Fruit fly (Drosophila melanogaster) whole organism, embryonic: ENCODE data around the gene Pld3.
A peak's percentile ranks its signal among the peaks of the same experiment; 100 is the strongest.

Experiments used
- Abd-B ChIP-seq: fragments of 200-800 bp; sonication (Bioruptor generic); optimal IDR thresholded peaks from 2 replicates; lab custom pipeline; 2018; ENCODE audit warnings: missing biosample characterization, mild to moderate bottlenecking, missing genetic modification characterization, moderate library complexity
- Atf-2 ChIP-seq: fragments of 200-800 bp; sonication (Bioruptor generic); optimal IDR thresholded peaks from 2 replicates; lab custom pipeline; 2016; ENCODE audit warnings: missing biosample characterization, missing genetic modification characterization
- B-H2 ChIP-seq: fragments of 200-800 bp; sonication (Bioruptor generic); optimal IDR thresholded peaks from 2 replicates; lab custom pipeline; 2018; ENCODE audit warnings: missing biosample characterization, mild to moderate bottlenecking, missing genetic modification characterization
- Bteb2 ChIP-seq: fragments of 200-800 bp; sonication (Bioruptor generic); optimal IDR thresholded peaks from 2 replicates; lab custom pipeline; 2016; ENCODE audit warnings: missing biosample characterization, missing genetic modification characterization
- CG10543 ChIP-seq: fragments of 200-800 bp; sonication (Bioruptor generic); optimal IDR thresholded peaks from 3 replicates; lab custom pipeline; 2017; ENCODE audit warnings: missing biosample characterization, mild to moderate bottlenecking, missing genetic modification characterization, moderate library complexity
- CG10565 ChIP-seq: fragments of 200-800 bp; sonication (Bioruptor generic); optimal IDR thresholded peaks from 3 replicates; lab custom pipeline; 2016; ENCODE audit warnings: missing biosample characterization, mild to moderate bottlenecking, missing genetic modification characterization
- CG11085 ChIP-seq: fragments of 200-800 bp; sonication (Bioruptor generic); IDR thresholded peaks from 2 replicates; pipeline ENCODE4 v1.3.6; 2022; ENCODE audit warnings: missing biosample characterization, missing genetic modification characterization
- CG11560 ChIP-seq: fragments of 200-800 bp; sonication (Bioruptor generic); IDR thresholded peaks from 3 replicates; pipeline ENCODE4 v1.3.6; 2022; ENCODE audit warnings: missing biosample characterization, missing genetic modification characterization
- CG15479 ChIP-seq: fragments of 200-800 bp; sonication (Bioruptor generic); optimal IDR thresholded peaks from 3 replicates; lab custom pipeline; 2019; ENCODE audit warnings: missing biosample characterization, mild to moderate bottlenecking, missing genetic modification characterization, moderate library complexity
- CG15514 ChIP-seq: fragments of 200-800 bp; sonication (Bioruptor generic); optimal IDR thresholded peaks from 3 replicates; lab custom pipeline; 2017; ENCODE audit warnings: missing biosample characterization, missing genetic modification characterization, mild to moderate bottlenecking, moderate library complexity, missing genetic modification reagents
- CG1602 ChIP-seq: fragments of 200-800 bp; sonication (Bioruptor generic); optimal IDR thresholded peaks from 3 replicates; lab custom pipeline; 2016; ENCODE audit warnings: missing biosample characterization, missing genetic modification characterization
- CG17385 ChIP-seq: fragments of 200-800 bp; sonication (Bioruptor generic); optimal IDR thresholded peaks from 3 replicates; lab custom pipeline; 2018; ENCODE audit warnings: missing biosample characterization, mild to moderate bottlenecking, missing genetic modification characterization
- CG17912 ChIP-seq: fragments of 200-800 bp; sonication (Bioruptor generic); optimal IDR thresholded peaks from 2 replicates; lab custom pipeline; 2018; ENCODE audit warnings: missing biosample characterization, mild to moderate bottlenecking, missing genetic modification characterization
- CG18262 ChIP-seq: fragments of 200-800 bp; optimal IDR thresholded peaks from 3 replicates; lab custom pipeline; 2019; ENCODE audit warnings: missing biosample characterization, mild to moderate bottlenecking, missing genetic modification characterization, moderate library complexity
- CG2712 ChIP-seq: fragments of 200-800 bp; optimal IDR thresholded peaks from 3 replicates; lab custom pipeline; 2019; ENCODE audit warnings: missing biosample characterization, mild to moderate bottlenecking, missing genetic modification characterization, moderate library complexity
- CG31441 ChIP-seq: fragments of 200-800 bp; sonication (Bioruptor generic); IDR thresholded peaks from 2 replicates; pipeline ENCODE4 v1.3.6; 2022; ENCODE audit warnings: missing biosample characterization, missing genetic modification characterization
- CG4282 ChIP-seq: fragments of 200-800 bp; sonication (Bioruptor generic); optimal IDR thresholded peaks from 2 replicates; lab custom pipeline; 2016; ENCODE audit warnings: missing biosample characterization, missing genetic modification characterization
- CG43689 ChIP-seq: fragments of 200-800 bp; sonication (Bioruptor generic); IDR thresholded peaks from 2 replicates; pipeline ENCODE4 v1.3.6; 2022; ENCODE audit warnings: missing biosample characterization, missing genetic modification characterization
- CG5953 ChIP-seq: fragments of 200-800 bp; sonication (Bioruptor generic); IDR thresholded peaks from 2 replicates; pipeline ENCODE4 v1.3.6; 2022; ENCODE audit warnings: missing biosample characterization, missing genetic modification characterization
- CG6791 ChIP-seq: fragments of 200-800 bp; sonication (Bioruptor generic); IDR thresholded peaks from 3 replicates; pipeline ENCODE4 v1.3.6; 2022; ENCODE audit warnings: missing biosample characterization, missing genetic modification characterization; ENCODE audit not compliant: partially characterized antibody
- CG7987 ChIP-seq: fragments of 200-800 bp; sonication (Bioruptor generic); optimal IDR thresholded peaks from 2 replicates; lab custom pipeline; 2018; ENCODE audit warnings: missing biosample characterization, mild to moderate bottlenecking, missing genetic modification characterization, moderate library complexity
- CG8281 ChIP-seq: fragments of 200-800 bp; sonication (Bioruptor generic); optimal IDR thresholded peaks from 2 replicates; lab custom pipeline; 2018; ENCODE audit warnings: missing biosample characterization, mild to moderate bottlenecking, missing genetic modification characterization, moderate library complexity
- ERR ChIP-seq: fragments of 200-800 bp; sonication (Bioruptor generic); optimal IDR thresholded peaks from 2 replicates; lab custom pipeline; 2016; ENCODE audit warnings: missing biosample characterization, missing genetic modification characterization
- Elba2 ChIP-seq: fragments of 200-800 bp; sonication (Bioruptor generic); optimal IDR thresholded peaks from 3 replicates; lab custom pipeline; 2016; ENCODE audit warnings: missing biosample characterization, missing genetic modification characterization
- Gsc ChIP-seq: fragments of 200-800 bp; sonication (Bioruptor generic); IDR thresholded peaks from 2 replicates; pipeline ENCODE4 v1.3.6; 2022; ENCODE audit warnings: missing biosample characterization, missing genetic modification characterization
- Kr ChIP-seq: fragments of 200-800 bp; sonication (Bioruptor generic); optimal IDR thresholded peaks from 2 replicates; lab custom pipeline; 2017; ENCODE audit warnings: missing biosample characterization, mild to moderate bottlenecking, missing genetic modification characterization
- NFAT ChIP-seq: fragments of 200-800 bp; sonication (Bioruptor generic); IDR thresholded peaks from 2 replicates; pipeline ENCODE4 v1.3.6; 2022; ENCODE audit warnings: missing biosample characterization, missing genetic modification characterization
- Rx ChIP-seq: fragments of 200-800 bp; sonication (Bioruptor generic); IDR thresholded peaks from 2 replicates; pipeline ENCODE4 v1.3.6; 2022; ENCODE audit warnings: missing biosample characterization, missing genetic modification characterization
- Sry-β ChIP-seq: fragments of 200-800 bp; sonication (Bioruptor generic); optimal IDR thresholded peaks from 2 replicates; lab custom pipeline; 2018; ENCODE audit warnings: missing biosample characterization, mild to moderate bottlenecking, missing genetic modification characterization, moderate library complexity
- Stat92E ChIP-seq, 3 experiments: fragments of >200 bp in 2 of 3; fragments of 200-800 bp in 1 of 3; sonication (Bioruptor generic) in 1 of 3; optimal IDR thresholded peaks; 2 replicates each; lab custom pipeline; 2017 to 2019; ENCODE audit warnings: missing biosample characterization in 3 of 3, missing genetic modification characterization in 3 of 3, mild to moderate bottlenecking in 1 of 3, moderate library complexity in 1 of 3
- ab ChIP-seq: fragments of 200-800 bp; sonication (Bioruptor generic); optimal IDR thresholded peaks from 2 replicates; lab custom pipeline; 2016; ENCODE audit warnings: missing biosample characterization, missing genetic modification characterization
- bcd ChIP-seq: fragments of 200-800 bp; sonication (Bioruptor generic); optimal IDR thresholded peaks from 2 replicates; lab custom pipeline; 2017; ENCODE audit warnings: missing biosample characterization, mild to moderate bottlenecking, missing genetic modification characterization
- chm ChIP-seq: fragments of 200-800 bp; sonication (Bioruptor generic); IDR thresholded peaks from 2 replicates; pipeline ENCODE4 v1.3.6; 2022; ENCODE audit warnings: missing biosample characterization, missing genetic modification characterization
- dan ChIP-seq: fragments of 200-800 bp; sonication (Bioruptor generic); IDR thresholded peaks from 2 replicates; pipeline ENCODE4 v1.3.6; 2022; ENCODE audit warnings: missing biosample characterization, missing genetic modification characterization
- disco-r ChIP-seq: fragments of 200-800 bp; sonication (Bioruptor generic); optimal IDR thresholded peaks from 2 replicates; lab custom pipeline; 2016; ENCODE audit warnings: missing biosample characterization, missing genetic modification characterization
- dpn ChIP-seq, 2 experiments: fragments of 200-800 bp; sonication (Bioruptor generic); optimal IDR thresholded peaks; 3 replicates each; lab custom pipeline; 2016; ENCODE audit warnings: missing biosample characterization in 2 of 2, missing genetic modification characterization in 2 of 2
- ewg ChIP-seq: fragments of 200-800 bp; sonication (Bioruptor generic); optimal IDR thresholded peaks from 3 replicates; lab custom pipeline; 2017; ENCODE audit warnings: mild to moderate bottlenecking, missing biosample characterization, missing genetic modification reagents, missing genetic modification characterization
- fd102C ChIP-seq: fragments of 200-800 bp; sonication (Bioruptor generic); optimal IDR thresholded peaks from 2 replicates; lab custom pipeline; 2018; ENCODE audit warnings: missing biosample characterization, mild to moderate bottlenecking, missing genetic modification characterization, moderate library complexity
- gcm ChIP-seq: fragments of 200-800 bp; sonication (Bioruptor generic); optimal IDR thresholded peaks from 2 replicates; lab custom pipeline; 2019; ENCODE audit warnings: missing biosample characterization, mild to moderate bottlenecking, missing genetic modification characterization, moderate library complexity
- gem ChIP-seq: fragments of 200-800 bp; sonication (Bioruptor generic); optimal IDR thresholded peaks from 2 replicates; lab custom pipeline; 2019; ENCODE audit warnings: missing biosample characterization, mild to moderate bottlenecking, missing genetic modification characterization, moderate library complexity
- lov ChIP-seq, 2 experiments: fragments of 200-800 bp in 1 of 2; fragments of >200 bp in 1 of 2; sonication (Bioruptor generic) in 1 of 2; IDR thresholded peaks in 1 of 2; optimal IDR thresholded peaks in 1 of 2; 2 replicates in 1 of 2; 3 replicates in 1 of 2; pipeline versions ENCODE4 v1.3.6 to Lab custom; 2017 to 2022; ENCODE audit warnings: missing biosample characterization in 1 of 2, missing genetic modification characterization in 1 of 2
- luna ChIP-seq: fragments of 200-800 bp; sonication (Bioruptor generic); optimal IDR thresholded peaks from 2 replicates; lab custom pipeline; 2016; ENCODE audit warnings: missing biosample characterization, missing genetic modification characterization
- maf-S ChIP-seq: fragments of 200-800 bp; sonication (Bioruptor generic); optimal IDR thresholded peaks from 2 replicates; lab custom pipeline; 2016; ENCODE audit warnings: missing biosample characterization, missing genetic modification characterization
- nmo ChIP-seq: fragments of 200-800 bp; sonication (Bioruptor generic); optimal IDR thresholded peaks from 2 replicates; lab custom pipeline; 2018; ENCODE audit warnings: missing biosample characterization, mild to moderate bottlenecking, missing genetic modification characterization, moderate library complexity
- pho ChIP-seq: fragments of 200-800 bp; sonication (Bioruptor generic); optimal IDR thresholded peaks from 2 replicates; lab custom pipeline; 2016; ENCODE audit warnings: missing biosample characterization, missing genetic modification characterization
- tx ChIP-seq: fragments of 200-800 bp; sonication (Bioruptor generic); optimal IDR thresholded peaks from 2 replicates; lab custom pipeline; 2016; ENCODE audit warnings: missing biosample characterization, missing genetic modification characterization
- zf30C ChIP-seq: fragments of 200-800 bp; sonication (Bioruptor generic); optimal IDR thresholded peaks from 3 replicates; lab custom pipeline; 2018; ENCODE audit warnings: missing biosample characterization, mild to moderate bottlenecking, missing genetic modification characterization

Pld3 gene

DNA sequence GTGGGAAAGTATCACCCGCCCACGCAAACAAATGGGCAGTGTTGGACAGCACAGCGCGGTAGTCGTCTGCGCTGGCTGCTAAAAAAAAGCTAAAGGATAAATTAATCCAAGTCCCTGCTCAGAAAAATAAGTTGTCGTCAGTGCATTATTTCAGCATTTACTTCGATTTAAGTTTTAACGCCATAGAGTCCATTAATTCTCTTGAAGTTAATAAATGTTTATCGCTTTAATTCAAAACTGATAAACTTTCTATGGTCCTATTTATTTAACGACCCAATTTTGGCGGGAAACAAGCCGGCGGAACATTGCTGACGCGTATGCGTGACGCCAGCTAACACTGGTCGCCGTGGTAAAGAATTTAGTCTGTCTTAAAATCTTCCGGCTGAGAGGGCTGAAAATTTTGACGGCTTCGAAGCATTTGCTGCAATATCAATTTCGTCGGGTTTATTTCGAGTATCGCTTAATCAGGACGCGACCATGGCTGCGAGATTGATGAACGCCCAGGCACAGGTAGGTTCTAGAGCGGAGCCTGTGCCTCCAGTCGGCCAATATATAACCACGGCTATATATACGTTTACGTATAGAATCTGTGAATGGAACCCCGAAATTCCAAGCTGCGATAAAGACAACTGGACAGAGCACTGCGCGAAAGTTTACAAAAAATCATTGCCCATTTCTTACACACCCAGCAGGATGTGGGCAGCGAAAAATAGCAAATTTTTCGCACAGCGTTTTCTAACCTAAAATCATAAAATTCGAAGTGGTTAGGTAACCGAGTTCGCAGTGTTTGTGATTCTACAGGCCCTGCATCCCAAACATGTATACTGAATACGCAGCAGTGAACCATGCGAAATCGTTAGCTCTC, 9.9 kb downstream of the Pld3 start, which contains the start of the genes mAcon1, CG43345 and CG43346 (continued):
- TF ChIP-seq CG43689 (GFP tag; lab: Robert Waterston, UW) (no peak), luna (GFP tag; lab: Kevin White, UChicago) (peak; percentile 76), ab (GFP tag; lab: Kevin White, UChicago) (peak; percentile 61), bcd (GFP tag; lab: Kevin White, UChicago) (no peak), dpn (GFP tag; optimal IDR thresholded peaks at IDR 0.05; lab: Kevin White, UChicago) (peak; percentile 80 to 91), pho (GFP tag; lab: Kevin White, UChicago) (peak; percentile 94), gcm (no peak), CG8281 (tag; lab: Kevin White, UChicago) (peak; percentile 39), CG11085 (GFP tag; lab: Robert Waterston, UW) (peak; percentile 35; the same call in 1 of the 2 replicates), nmo (GFP tag; lab: Kevin White, UChicago) (peak; percentile 87), Bteb2 (GFP tag; lab: Kevin White, UChicago) (peak; percentile 74), lov (optimal IDR thresholded peaks at IDR 0.05; lab: Kevin White, UChicago) (no peak), lov (GFP tag; IDR thresholded peaks at IDR 0.05; lab: Robert Waterston, UW) (no peak), CG6791 (GFP tag; lab: Robert Waterston, UW) (no peak), CG4282 (GFP tag; lab: Kevin White, UChicago) (peak; percentile 59), chm (GFP tag; lab: Robert Waterston, UW) (peak; percentile 6; the same call in 1 of the 2 replicates), Elba2 (peak; percentile 11), Stat92E (GFP tag; optimal IDR thresholded peaks at IDR 0.05; lab: Kevin White, UChicago) (no peak), gem (no peak), disco-r (peak; percentile 67), Sry-β (GFP tag; lab: Kevin White, UChicago) (peak; percentile 99), CG15479 (GFP tag; lab: Kevin White, UChicago) (peak; percentile 66), zf30C (GFP tag; lab: Kevin White, UChicago) (no peak), maf-S (GFP tag; lab: Kevin White, UChicago) (peak; percentile 78), CG17912 (GFP tag; lab: Kevin White, UChicago) (no peak), ERR (GFP tag; lab: Kevin White, UChicago) (peak; percentile 82), CG11560 (peak; percentile 55; the same call in 1 of the 3 replicates), CG2712 (tag; lab: Kevin White, UChicago) (no peak), CG15514 (GFP tag; lab: Kevin White, UChicago) (peak; percentile 80), CG18262 (tag; lab: Kevin White, UChicago) (peak; percentile 73), Kr (no peak), CG10565 (GFP tag; lab: Kevin White, UChicago) (peak; percentile 16), fd102C (GFP tag; lab: Kevin White, UChicago) (peak; percentile 5), ewg (GFP tag; lab: Kevin White, UChicago) (peak; percentile 81), CG1602 (GFP tag; lab: Kevin White, UChicago) (peak; percentile 67), CG31441 (GFP tag; lab: Robert Waterston, UW) (no peak; the same call in 1 of the 2 replicates), Abd-B (GFP tag; lab: Kevin White, UChicago) (peak; percentile 89), NFAT (no peak), CG5953 (GFP tag; lab: Robert Waterston, UW) (no peak; the same call in 1 of the 2 replicates), CG10543 (peak; percentile 92), CG17385 (GFP tag; lab: Kevin White, UChicago) (peak; percentile 75), Rx (0 out of 2 replicates have a peak, but pooled peaks have one; percentile 33), Atf-2 (peak; percentile 84), B-H2 (peak; percentile 83), dan (GFP tag; lab: Robert Waterston, UW) (no peak), CG7987 (peak; percentile 69), tx (GFP tag; lab: Kevin White, UChicago) (peak; percentile 83), Gsc (GFP tag; lab: Robert Waterston, UW) (0 out of 2 replicates have a peak, but pooled peaks have one; percentile 8)
